Worm (Caenorhabditis elegans) whole organism, early embryonic: ENCODE data around the gene nhr-61.

Experiments
- ceh-13 ChIP-seq: fragments of 200-800 bp; sonication (Bioruptor generic); optimal IDR thresholded peaks from 2 replicates; lab custom pipeline; 2018; ENCODE audit warnings: mild to moderate bottlenecking, missing genetic modification characterization, missing compliant biosample characterization
- ceh-36 ChIP-seq: sonication (generic microtip); optimal IDR thresholded peaks from 2 replicates; lab custom pipeline; 2016; ENCODE audit warnings: missing genetic modification characterization, inconsistent platforms, missing compliant biosample characterization

ce11 chrII:14768804-14769203 lies 49.5 kb downstream of the nhr-61 start:
- no peak for TF ChIP-seq ceh-13 (GFP tag; lab: Kevin White, UChicago)
- TF ChIP-seq ceh-36 (tag; lab: Kevin White, UChicago), result no peak
